Fruit fly (Drosophila melanogaster) Kc167 (cell line): Measurements from ENCODE around the gene CG11714.

Source experiments
- Myc ChIP-seq: fragments of >200 bp; optimal IDR thresholded peaks from 2 replicates; lab custom pipeline; 2017; ENCODE audit warnings: missing external identifiers
- Sin3A ChIP-seq: fragments of >200 bp; optimal IDR thresholded peaks from 2 replicates; lab custom pipeline; 2018; ENCODE audit warnings: missing external identifiers
- h ChIP-seq: fragments of >200 bp; optimal IDR thresholded peaks from 3 replicates; lab custom pipeline; 2018; ENCODE audit warnings: missing external identifiers
- insv ChIP-seq: fragments of >200 bp; optimal IDR thresholded peaks from 3 replicates; lab custom pipeline; 2018; ENCODE audit warnings: missing external identifiers
- psq ChIP-seq: fragments of >200 bp; optimal IDR thresholded peaks from 2 replicates; lab custom pipeline; 2017; ENCODE audit warnings: missing external identifiers
- ttk ChIP-seq: sonication (Bioruptor generic); optimal IDR thresholded peaks from 2 replicates; lab custom pipeline; 2017; ENCODE audit warnings: missing external identifiers

CG11714 gene

DNA sequence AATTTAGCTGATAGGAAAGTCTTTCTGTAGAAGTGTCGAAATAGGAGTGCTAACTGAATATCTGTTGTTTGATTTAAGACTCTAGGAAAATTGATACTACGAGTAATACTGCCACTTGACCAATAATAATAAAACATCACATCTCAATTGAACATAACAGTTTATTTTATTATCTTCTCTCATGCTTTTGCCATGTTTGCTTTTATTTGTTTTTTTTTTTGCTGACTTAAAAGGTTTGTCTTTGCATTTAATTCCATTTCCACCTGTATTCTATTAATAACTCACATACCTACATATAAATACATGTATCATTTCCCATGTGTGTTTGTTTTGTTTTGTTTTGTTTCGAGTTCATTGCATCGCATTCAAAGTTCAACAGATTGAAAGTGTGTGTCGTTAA lies at the start of gene CG11714, which contains the start of gene Fuca:
Gene CG11714, minus strand, starts transcription at position 101 of the 400 bp plus-strand sequence.
Gene Fuca, minus strand, starts transcription at position 101 of the 400 bp plus-strand sequence.
- TF ChIP-seq psq (lab: Kevin White, UChicago) (no peak), ttk (no peak), Myc (lab: Kevin White, UChicago) (no peak), Sin3A (lab: Kevin White, UChicago) (no peak), h (lab: Kevin White, UChicago) (no peak), insv (no peak)

DNA sequence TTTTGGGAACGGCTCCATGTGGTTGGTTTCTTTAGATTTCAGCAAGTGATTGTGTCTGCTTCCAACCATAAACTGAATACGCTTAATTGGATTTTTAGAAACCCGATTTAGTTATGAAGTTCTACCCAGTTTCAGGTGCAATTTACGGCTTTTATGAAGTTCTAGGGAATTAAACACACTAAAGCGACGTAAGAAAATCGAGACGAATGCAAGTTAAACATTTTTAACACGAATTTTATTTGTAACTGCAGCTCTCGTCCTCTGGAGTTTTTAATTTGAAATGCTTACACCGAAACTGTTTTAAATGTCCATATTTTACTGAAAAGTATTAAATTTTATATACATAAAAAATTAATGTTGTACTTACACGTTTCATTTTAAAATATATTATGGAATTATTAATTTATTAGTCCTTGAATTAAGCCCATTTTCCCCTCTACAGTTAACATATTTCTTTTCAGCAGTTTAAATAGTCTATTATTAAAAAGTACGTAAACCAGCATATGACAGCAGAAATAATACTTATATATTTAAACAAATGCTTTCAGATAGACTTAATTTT lies 41.5 kb upstream of the CG11714 start, which contains the start of the genes CG46412 and CG33267:
Gene CG46412, minus strand, starts transcription at position 101 of the 562 bp plus-strand sequence.
Gene CG33267, plus strand, starts transcription at position 512 of the 562 bp plus-strand sequence.
- no peak for TF ChIP-seq Myc (lab: Kevin White, UChicago)
- TF ChIP-seq insv, result no peak
- TF ChIP-seq Sin3A (lab: Kevin White, UChicago), result no peak
- TF ChIP-seq ttk, result no peak
- no peak for TF ChIP-seq h (lab: Kevin White, UChicago)
- no peak for TF ChIP-seq psq (lab: Kevin White, UChicago)

DNA sequence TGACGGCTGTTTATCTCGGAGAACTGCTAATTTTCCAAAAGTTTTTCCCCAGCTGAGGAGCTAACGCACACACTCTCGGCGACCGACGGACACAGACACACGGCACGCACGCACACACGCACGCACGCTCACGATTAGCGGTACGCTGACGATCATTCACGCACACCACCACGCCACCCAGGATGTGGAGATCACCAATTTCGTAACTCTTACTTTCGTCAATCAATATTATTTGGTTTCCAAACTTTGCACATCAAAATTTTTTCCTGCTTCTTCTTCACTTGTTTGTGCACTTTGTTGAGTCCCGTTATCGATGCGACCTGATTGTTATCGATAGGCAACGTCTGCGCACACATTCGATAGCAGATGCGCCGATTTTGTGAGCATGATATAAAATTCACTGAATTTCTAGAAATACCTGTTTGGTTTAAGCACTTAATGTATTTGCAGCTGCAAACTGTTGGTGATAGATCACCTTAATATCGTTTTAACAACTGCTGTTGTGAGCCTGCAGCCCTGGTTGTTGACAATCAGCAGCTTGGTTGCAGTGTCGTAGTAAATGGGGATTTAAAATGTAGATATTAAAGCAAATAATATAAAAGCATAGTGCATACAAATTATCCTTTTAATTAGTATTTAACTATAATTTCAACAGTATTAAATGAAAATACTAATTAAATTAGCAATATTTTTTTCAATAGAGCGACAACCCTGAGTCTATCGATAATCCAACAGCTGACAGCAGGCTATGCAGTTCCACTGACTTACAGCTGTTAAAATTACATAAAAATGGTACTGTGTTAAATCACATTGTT lies 39.6 kb upstream of the CG11714 start, which contains the start of the genes CG7394 and Mob2:
Gene CG7394, plus strand, starts transcription at position 51 of the 815 bp plus-strand sequence.
Gene Mob2, minus strand, starts transcription at position 288 of the 815 bp plus-strand sequence.
- no peak for TF ChIP-seq psq (lab: Kevin White, UChicago)
- TF ChIP-seq Myc (lab: Kevin White, UChicago), result no peak
- TF ChIP-seq insv, result no peak
- no peak for TF ChIP-seq h (lab: Kevin White, UChicago)
- no peak for TF ChIP-seq Sin3A (lab: Kevin White, UChicago)
- no peak for TF ChIP-seq ttk

DNA sequence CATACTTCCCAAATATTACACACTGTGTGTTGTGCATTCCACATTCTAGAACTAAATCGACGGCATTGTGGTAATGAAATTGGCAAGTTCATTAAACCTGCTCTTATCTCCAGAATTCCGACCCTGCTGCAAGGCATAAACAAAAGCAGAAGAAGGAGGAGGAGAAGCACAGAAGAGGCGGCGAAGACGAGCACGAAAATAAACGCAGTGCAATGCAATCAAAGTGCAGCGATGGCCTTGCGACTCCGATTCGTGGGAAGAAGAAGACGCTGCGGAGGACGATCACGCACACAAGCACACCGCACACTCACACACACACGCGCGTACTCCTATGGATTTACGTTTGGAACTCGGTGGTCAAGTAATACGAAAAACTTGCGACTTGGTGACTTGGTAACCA lies 38.4 kb upstream of the CG11714 start:
- TF ChIP-seq Myc (lab: Kevin White, UChicago), result no peak
- no peak for TF ChIP-seq h (lab: Kevin White, UChicago)
- TF ChIP-seq psq (lab: Kevin White, UChicago), result no peak
- TF ChIP-seq insv, result no peak
- TF ChIP-seq Sin3A (lab: Kevin White, UChicago), result no peak
- TF ChIP-seq ttk, result no peak

DNA sequence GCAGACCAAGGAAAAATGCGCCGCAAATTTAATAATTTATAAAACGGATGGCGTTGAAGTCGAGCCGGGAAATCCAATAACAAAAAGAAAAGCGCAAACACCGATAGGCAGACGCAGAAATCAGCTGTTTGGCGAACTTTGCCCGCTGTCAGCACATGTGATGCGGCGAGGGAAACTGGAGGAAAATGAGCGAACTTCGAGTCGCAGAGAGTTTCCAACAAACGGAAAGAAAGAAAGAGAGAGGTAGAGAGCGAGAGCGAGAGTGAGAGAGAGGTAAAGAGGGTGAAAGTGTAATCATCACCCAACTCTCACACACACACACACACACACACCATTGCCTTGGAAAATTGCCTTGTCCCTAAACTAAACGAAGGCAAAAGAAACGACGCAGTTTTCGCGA lies 34.7 kb upstream of the CG11714 start:
- TF ChIP-seq Sin3A (lab: Kevin White, UChicago) (no peak), h (lab: Kevin White, UChicago) (no peak), Myc (lab: Kevin White, UChicago) (no peak), ttk (no peak)

DNA sequence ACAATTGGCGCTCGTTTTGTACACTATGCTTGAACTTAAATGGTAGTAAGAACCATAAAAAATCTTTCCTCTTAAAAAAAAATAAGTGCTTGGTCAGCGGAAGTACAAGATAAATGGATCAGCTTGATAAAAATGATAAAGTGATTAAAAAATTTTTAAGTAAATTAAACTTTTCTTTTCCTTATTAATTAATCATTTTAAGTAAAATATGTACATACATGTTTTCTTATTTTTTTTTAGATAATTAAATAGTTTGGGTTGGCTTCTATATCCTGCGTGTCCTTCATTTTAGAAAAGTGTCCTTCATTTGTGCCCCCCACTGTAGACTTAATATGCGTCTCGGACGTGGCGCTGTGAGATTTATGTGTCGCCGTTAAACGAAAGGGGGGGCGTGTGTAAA lies 34.1 kb upstream of the CG11714 start:
- no peak for TF ChIP-seq insv

DNA sequence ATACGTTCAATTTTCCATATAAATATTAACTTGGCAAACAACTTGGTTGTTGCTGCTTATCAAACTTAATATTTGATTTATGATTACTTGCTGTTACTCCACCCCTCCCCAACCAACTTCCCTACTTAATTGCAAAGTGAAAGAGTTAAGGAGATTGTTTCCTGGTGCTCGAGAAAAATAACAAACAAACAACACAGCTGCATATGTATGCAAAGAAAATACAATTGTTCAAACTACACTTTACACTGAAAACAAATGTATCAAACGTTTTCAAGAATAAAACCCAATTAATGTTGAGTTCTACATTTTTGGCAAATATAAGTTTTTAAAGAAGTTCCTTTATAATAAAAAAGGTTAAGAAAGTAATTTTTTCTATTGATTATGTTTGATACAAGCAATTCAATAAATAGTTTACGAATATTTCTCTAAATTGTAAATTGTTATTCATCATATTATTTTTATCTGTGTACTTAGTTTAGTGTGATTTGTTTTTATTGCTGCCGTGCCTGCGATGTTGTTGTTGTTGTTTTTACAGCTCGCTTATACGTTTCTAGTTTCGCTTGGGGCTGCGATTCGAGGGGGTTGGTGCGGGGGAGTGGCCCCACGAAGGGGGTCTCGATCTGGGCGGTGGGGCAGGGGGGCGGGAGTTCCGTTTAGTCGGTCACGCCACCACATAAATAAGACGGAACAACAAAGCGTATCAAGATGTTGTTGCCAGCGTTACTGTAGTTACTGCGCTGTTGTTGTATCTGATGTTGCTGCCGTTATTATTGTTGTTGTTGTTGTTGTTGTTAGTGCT lies 33.3 kb upstream of the CG11714 start:
- TF ChIP-seq psq (lab: Kevin White, UChicago) (no peak), h (lab: Kevin White, UChicago) (no peak), Sin3A (lab: Kevin White, UChicago) (no peak), Myc (lab: Kevin White, UChicago) (no peak), ttk (no peak), insv (no peak)

DNA sequence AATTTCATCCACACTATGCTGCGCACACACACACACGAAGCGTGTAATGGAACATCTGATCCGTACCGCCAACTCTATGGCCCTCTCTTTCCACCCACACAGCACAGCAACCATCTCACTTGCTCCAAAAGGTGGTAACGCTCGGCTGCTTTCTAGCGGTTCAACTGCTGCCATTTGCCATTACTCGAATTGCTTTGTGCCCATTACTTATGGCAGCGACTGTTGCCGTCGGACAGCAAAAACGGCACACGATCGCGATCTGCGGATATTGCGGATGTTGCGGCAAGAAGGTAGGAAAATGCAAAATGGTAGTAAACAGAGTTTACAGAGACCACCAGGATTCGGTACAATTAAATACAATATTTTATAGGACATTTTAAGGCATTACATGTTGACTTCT lies 32.3 kb upstream of the CG11714 start:
- no peak for TF ChIP-seq h (lab: Kevin White, UChicago)
- no peak for TF ChIP-seq insv
- TF ChIP-seq ttk, result no peak
- no peak for TF ChIP-seq Sin3A (lab: Kevin White, UChicago)
- no peak for TF ChIP-seq Myc (lab: Kevin White, UChicago)
- TF ChIP-seq psq (lab: Kevin White, UChicago), result no peak

DNA sequence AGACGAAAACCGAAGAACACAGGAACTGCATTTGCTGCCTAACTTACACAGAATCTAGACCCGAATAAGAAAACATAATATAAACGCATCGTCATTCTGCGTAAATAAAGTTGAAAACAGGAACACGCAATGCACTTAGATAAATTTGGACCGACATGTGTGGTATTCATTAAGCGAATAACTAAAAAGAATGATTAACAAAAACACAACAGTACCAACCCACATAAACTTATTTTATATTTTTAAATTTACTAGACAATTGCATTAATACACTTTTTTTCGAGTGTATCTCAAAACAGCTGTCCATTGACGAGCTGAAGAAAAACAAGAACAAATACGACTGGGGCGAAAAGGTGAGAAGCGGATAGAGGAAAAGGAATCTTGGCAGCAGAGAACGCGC lies 31.8 kb upstream of the CG11714 start:
- TF ChIP-seq Sin3A (lab: Kevin White, UChicago), result no peak
- no peak for TF ChIP-seq insv
- no peak for TF ChIP-seq h (lab: Kevin White, UChicago)
- no peak for TF ChIP-seq psq (lab: Kevin White, UChicago)
- TF ChIP-seq ttk, result no peak

DNA sequence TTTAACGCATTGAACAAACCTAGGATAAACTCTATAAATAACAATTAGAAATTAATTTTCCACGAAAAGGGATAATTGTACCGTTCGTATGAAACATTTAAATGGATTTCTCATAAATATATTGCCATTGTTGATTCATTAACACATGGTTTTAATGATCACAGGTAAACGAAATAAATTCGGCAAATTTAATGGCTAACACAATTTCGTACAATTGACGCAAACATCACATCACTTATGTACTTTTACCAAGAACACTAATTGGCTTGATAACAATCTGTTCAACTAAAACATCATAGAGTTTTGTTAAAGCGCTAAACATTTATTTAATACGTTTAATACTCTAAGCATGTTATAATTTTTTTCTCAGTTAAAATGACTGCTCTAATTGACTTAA lies 31.2 kb upstream of the CG11714 start:
- no peak for TF ChIP-seq insv
- no peak for TF ChIP-seq h (lab: Kevin White, UChicago)
- no peak for TF ChIP-seq Sin3A (lab: Kevin White, UChicago)
- TF ChIP-seq ttk, result no peak
- TF ChIP-seq Myc (lab: Kevin White, UChicago), result no peak
- no peak for TF ChIP-seq psq (lab: Kevin White, UChicago)

DNA sequence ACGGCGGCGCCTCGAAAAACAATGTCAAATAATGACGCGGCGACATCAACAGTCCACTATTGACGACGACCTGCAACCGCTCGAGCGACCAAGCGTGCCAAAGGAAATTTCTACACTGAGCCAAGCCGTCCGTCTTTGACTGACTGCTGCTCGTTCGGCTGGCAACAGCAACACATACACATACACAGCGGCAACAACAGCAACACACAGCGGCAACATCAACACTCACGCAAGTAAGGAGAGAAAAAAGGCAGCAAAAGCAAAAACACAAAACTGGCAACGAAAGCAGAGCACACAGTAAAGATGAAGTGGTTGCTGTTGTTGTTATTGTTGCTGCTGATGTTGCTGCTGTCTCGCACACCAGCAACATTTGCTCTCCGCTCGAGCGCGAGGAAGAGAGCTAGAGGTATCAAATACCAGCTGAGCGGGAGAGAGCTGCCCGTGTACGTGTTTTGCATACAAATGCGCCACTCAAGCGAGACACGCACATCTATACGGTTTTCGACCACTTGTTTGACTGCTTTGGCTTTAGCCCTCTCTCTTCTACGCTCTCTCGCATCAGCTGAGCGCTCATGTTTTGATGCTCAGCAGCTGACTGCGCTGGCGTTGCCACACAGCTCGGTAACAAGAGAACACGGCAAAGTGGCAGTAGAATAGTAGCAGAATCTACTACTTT lies 30.6 kb upstream of the CG11714 start:
- no peak for TF ChIP-seq psq (lab: Kevin White, UChicago)
- no peak for TF ChIP-seq h (lab: Kevin White, UChicago)
- TF ChIP-seq Myc (lab: Kevin White, UChicago), result no peak
- TF ChIP-seq ttk, result no peak
- TF ChIP-seq insv, result no peak
- no peak for TF ChIP-seq Sin3A (lab: Kevin White, UChicago)
